Worm (Caenorhabditis elegans) whole organism, L4 larva: Measurements from ENCODE around the gene rad-54.L2.

ENCODE experiments used
- F26F4.8 ChIP-seq: fragments of 200-800 bp; sonication (Bioruptor generic); conservative IDR thresholded peaks from 2 replicates; pipeline ENCODE4 v1.3.6; 2022; ENCODE audit warnings: missing genetic modification characterization, missing compliant biosample characterization
- F44E2.7 ChIP-seq: fragments of 200-800 bp; sonication (Bioruptor generic); IDR thresholded peaks from 2 replicates; pipeline ENCODE4 v2.1.2; 2022; ENCODE audit warnings: missing genetic modification characterization, missing compliant biosample characterization
- R02D3.7 ChIP-seq: fragments of 150-350 bp; sonication (generic microtip); optimal IDR thresholded peaks from 3 replicates; lab custom pipeline; 2014; ENCODE audit warnings: missing biosample characterization, missing genetic modification characterization
- T20F7.1 ChIP-seq: fragments of 200-800 bp; sonication (Bioruptor generic); optimal IDR thresholded peaks from 2 replicates; lab custom pipeline; 2018; ENCODE audit warnings: mild to moderate bottlenecking, missing genetic modification characterization, missing compliant biosample characterization
- Y105C5A.15 ChIP-seq: fragments of 200-800 bp; sonication (Bioruptor generic); IDR thresholded peaks from 2 replicates; pipeline ENCODE4 v1.3.6; 2022; ENCODE audit warnings: missing genetic modification characterization, missing compliant biosample characterization
- Y48G9A.11 ChIP-seq: fragments of 200-800 bp; sonication (Bioruptor generic); IDR thresholded peaks from 2 replicates; pipeline ENCODE4 v1.3.6; 2022; ENCODE audit warnings: missing genetic modification reagents, missing genetic modification characterization, missing compliant biosample characterization
- aha-1 ChIP-seq: fragments of 150-350 bp; peaks from one replicate; lab custom pipeline; 2014; ENCODE audit warnings: missing biosample characterization, missing genetic modification characterization
- aly-2 ChIP-seq: sonication (generic microtip); optimal IDR thresholded peaks from 2 replicates; lab custom pipeline; 2018; ENCODE audit warnings: missing biosample characterization, missing genetic modification characterization
- attf-4 ChIP-seq: sonication (generic microtip); optimal IDR thresholded peaks from 3 replicates; lab custom pipeline; 2017; ENCODE audit warnings: missing biosample characterization, missing genetic modification characterization
- ceh-20 ChIP-seq: fragments of 200-800 bp; sonication (Bioruptor generic); IDR thresholded peaks from 2 replicates; pipeline ENCODE4 v1.3.6; 2022; ENCODE audit warnings: missing genetic modification reagents, missing genetic modification characterization, missing compliant biosample characterization
- ceh-28 ChIP-seq: fragments of 150-350 bp; optimal IDR thresholded peaks from 2 replicates; lab custom pipeline; 2014; ENCODE audit warnings: missing biosample characterization, missing genetic modification reagents, missing genetic modification characterization
- ceh-44 ChIP-seq: fragments of 200-800 bp; sonication (Bioruptor generic); IDR thresholded peaks from 2 replicates; pipeline ENCODE4 v1.3.6; 2022; ENCODE audit warnings: missing genetic modification reagents, missing genetic modification characterization, missing compliant biosample characterization
- ceh-62 ChIP-seq: sonication (generic microtip); optimal IDR thresholded peaks from 2 replicates; lab custom pipeline; 2017; ENCODE audit warnings: missing biosample characterization, missing genetic modification characterization
- ceh-82 ChIP-seq: sonication (generic microtip); optimal IDR thresholded peaks from 2 replicates; lab custom pipeline; 2017; ENCODE audit warnings: missing biosample characterization, missing genetic modification characterization
- cey-2 ChIP-seq: sonication (generic microtip); optimal IDR thresholded peaks from 3 replicates; lab custom pipeline; 2017; ENCODE audit warnings: missing genetic modification characterization, mild to moderate bottlenecking, missing compliant biosample characterization, antibody characterized with exemption, borderline replicate concordance; ENCODE audit not compliant: insufficient read depth
- daf-16 ChIP-seq, 3 experiments: sonication (generic microtip); optimal IDR thresholded peaks; 2 replicates each; lab custom pipeline; 2016 to 2017; ENCODE audit warnings: missing genetic modification characterization in 3 of 3, missing genetic modification reagents in 3 of 3, mild to moderate bottlenecking in 2 of 3, missing compliant biosample characterization in 2 of 3, missing biosample characterization in 1 of 3, moderate library complexity in 1 of 3
- daf-8 ChIP-seq: fragments of 200-800 bp; sonication (Bioruptor generic); IDR thresholded peaks from 2 replicates; pipeline ENCODE4 v1.3.6; 2022; ENCODE audit warnings: missing genetic modification characterization, missing compliant biosample characterization
- dmd-6 ChIP-seq: fragments of 200-800 bp; sonication (Bioruptor generic); IDR thresholded peaks from 2 replicates; pipeline ENCODE4 v1.3.6; 2022; ENCODE audit warnings: missing genetic modification reagents, missing genetic modification characterization, missing compliant biosample characterization
- dmd-8 ChIP-seq: fragments of 200-800 bp; sonication (Bioruptor generic); IDR thresholded peaks from 2 replicates; pipeline ENCODE4 v1.3.6; 2022; ENCODE audit warnings: missing genetic modification characterization, missing compliant biosample characterization
- dmd-9 ChIP-seq: fragments of 200-800 bp; sonication (Bioruptor generic); IDR thresholded peaks from 2 replicates; pipeline ENCODE4 v1.3.6; 2022; ENCODE audit warnings: missing genetic modification reagents, missing genetic modification characterization, missing compliant biosample characterization
- dve-1 ChIP-seq: sonication (generic microtip); optimal IDR thresholded peaks from 2 replicates; lab custom pipeline; 2017; ENCODE audit warnings: antibody characterized with exemption, mild to moderate bottlenecking, missing genetic modification characterization, missing compliant biosample characterization; ENCODE audit not compliant: insufficient read depth
- egl-27 ChIP-seq: sonication (generic microtip); optimal IDR thresholded peaks from 3 replicates; lab custom pipeline; 2017; ENCODE audit warnings: missing biosample characterization, missing genetic modification reagents, missing genetic modification characterization
- egl-43 ChIP-seq: fragments of 200-800 bp; sonication (Bioruptor generic); IDR thresholded peaks from 2 replicates; pipeline ENCODE4 v1.3.6; 2022; ENCODE audit warnings: missing genetic modification reagents, missing genetic modification characterization, missing compliant biosample characterization
- fos-1 ChIP-seq: fragments of 150-350 bp; optimal IDR thresholded peaks from 2 replicates; lab custom pipeline; 2014; ENCODE audit warnings: missing biosample characterization, missing genetic modification characterization
- gei-8 ChIP-seq: fragments of 200-800 bp; sonication (Bioruptor generic); optimal IDR thresholded peaks from 2 replicates; lab custom pipeline; 2018; ENCODE audit warnings: mild to moderate bottlenecking, missing genetic modification characterization, missing compliant biosample characterization
- hif-1 ChIP-seq, 2 experiments: sonication (generic microtip); optimal IDR thresholded peaks; 2 replicates each; lab custom pipeline; 2016 to 2017; ENCODE audit warnings: missing compliant biosample characterization in 2 of 2, missing genetic modification characterization in 2 of 2, missing genetic modification reagents in 2 of 2, missing genotype in 2 of 2, mild to moderate bottlenecking in 1 of 2
- hlh-30 ChIP-seq: sonication (generic microtip); optimal IDR thresholded peaks from 2 replicates; lab custom pipeline; 2017; ENCODE audit warnings: antibody characterized with exemption, mild to moderate bottlenecking, missing genetic modification characterization, missing compliant biosample characterization; ENCODE audit not compliant: insufficient read depth
- jun-1 ChIP-seq: fragments of 150-350 bp; optimal IDR thresholded peaks from 2 replicates; lab custom pipeline; 2014; ENCODE audit warnings: missing biosample characterization, missing genetic modification reagents, missing genetic modification characterization
- lim-7 ChIP-seq: fragments of 200-800 bp; sonication (Bioruptor generic); IDR thresholded peaks from 2 replicates; pipeline ENCODE4 v1.3.6; 2022; ENCODE audit warnings: missing genetic modification characterization, missing compliant biosample characterization
- lin-15B ChIP-seq: fragments of 150-350 bp; sonication (generic microtip); optimal IDR thresholded peaks from 3 replicates; lab custom pipeline; 2014; ENCODE audit warnings: missing biosample characterization, missing genetic modification characterization
- lin-39 ChIP-seq: fragments of 150-350 bp; optimal IDR thresholded peaks from 2 replicates; lab custom pipeline; 2014; ENCODE audit warnings: missing biosample characterization, missing genetic modification reagents, missing genetic modification characterization
- lsy-2 ChIP-seq, 2 experiments: fragments of 150-350 bp in 1 of 2; sonication (generic microtip) in 1 of 2; optimal IDR thresholded peaks; 2 replicates each; lab custom pipeline; 2014 to 2017; ENCODE audit warnings: missing biosample characterization in 2 of 2, missing genetic modification characterization in 2 of 2
- mes-2 ChIP-seq: sonication (generic microtip); optimal IDR thresholded peaks from 2 replicates; lab custom pipeline; 2016; ENCODE audit warnings: missing genotype, mild to moderate bottlenecking, missing genetic modification characterization, missing compliant biosample characterization; ENCODE audit not compliant: poor library complexity, severe bottlenecking
- mxl-3 ChIP-seq: fragments of 200-800 bp; sonication (Bioruptor generic); optimal IDR thresholded peaks from 2 replicates; lab custom pipeline; 2018; ENCODE audit warnings: mild to moderate bottlenecking, missing genetic modification characterization, missing compliant biosample characterization
- nhr-102 ChIP-seq: sonication (generic microtip); optimal IDR thresholded peaks from 2 replicates; lab custom pipeline; 2016; ENCODE audit warnings: mild to moderate bottlenecking, missing genetic modification characterization, moderate library complexity, missing compliant biosample characterization
- nhr-111 ChIP-seq: fragments of 200-800 bp; sonication (Bioruptor generic); optimal IDR thresholded peaks from 2 replicates; lab custom pipeline; 2018; ENCODE audit warnings: mild to moderate bottlenecking, missing genetic modification characterization, missing compliant biosample characterization
- nhr-41 ChIP-seq: fragments of 200-800 bp; sonication (Bioruptor generic); IDR thresholded peaks from 2 replicates; pipeline ENCODE4 v1.3.6; 2022; ENCODE audit warnings: missing genetic modification reagents, missing genetic modification characterization, missing compliant biosample characterization
- nhr-42 ChIP-seq: fragments of 200-800 bp; sonication (Bioruptor generic); IDR thresholded peaks from 2 replicates; pipeline ENCODE4 v1.3.6; 2022; ENCODE audit warnings: missing genetic modification characterization, missing compliant biosample characterization
- nhr-48 ChIP-seq: sonication (generic microtip); optimal IDR thresholded peaks from 2 replicates; lab custom pipeline; 2016; ENCODE audit warnings: mild to moderate bottlenecking, missing genetic modification characterization, missing compliant biosample characterization
- nhr-77 ChIP-seq: fragments of 150-350 bp; optimal IDR thresholded peaks from 2 replicates; lab custom pipeline; 2014; ENCODE audit warnings: missing biosample characterization, missing genetic modification characterization
- php-3 ChIP-seq: fragments of 200-800 bp; sonication (Bioruptor generic); IDR thresholded peaks from 2 replicates; pipeline ENCODE4 v1.3.6; 2022; ENCODE audit warnings: missing genetic modification reagents, missing genetic modification characterization, missing compliant biosample characterization
- rbr-2 ChIP-seq: sonication (generic microtip); optimal IDR thresholded peaks from 2 replicates; lab custom pipeline; 2016; ENCODE audit warnings: missing genotype, missing genetic modification characterization, missing compliant biosample characterization
- skn-1 ChIP-seq: fragments of 150-350 bp; optimal IDR thresholded peaks from 2 replicates; lab custom pipeline; 2014; ENCODE audit warnings: missing biosample characterization, missing genetic modification characterization
- spr-1 ChIP-seq: sonication (generic microtip); optimal IDR thresholded peaks from 2 replicates; lab custom pipeline; 2016; ENCODE audit warnings: mild to moderate bottlenecking, missing genetic modification characterization, missing compliant biosample characterization
- tra-1 ChIP-seq: fragments of 200-800 bp; sonication (Bioruptor generic); IDR thresholded peaks from 2 replicates; pipeline ENCODE4 v1.3.6; 2022; ENCODE audit warnings: missing genetic modification reagents, missing genetic modification characterization, missing compliant biosample characterization
- unc-130 ChIP-seq: sonication (generic microtip); optimal IDR thresholded peaks from 2 replicates; lab custom pipeline; 2016; ENCODE audit warnings: missing genetic modification reagents, missing genetic modification characterization, missing compliant biosample characterization
- unc-62 ChIP-seq, 3 experiments: fragments of 150-350 bp in 1 of 3; sonication (generic microtip); optimal IDR thresholded peaks in 2 of 3; peaks in 1 of 3; 1 replicate in 1 of 3; 2 replicates in 2 of 3; lab custom pipeline; 2014 to 2017; ENCODE audit warnings: missing biosample characterization in 3 of 3, missing genetic modification characterization in 3 of 3, missing genetic modification reagents in 3 of 3, missing genotype in 1 of 3
- zfp-3 ChIP-seq: fragments of 200-800 bp; sonication (Bioruptor generic); conservative IDR thresholded peaks from 2 replicates; pipeline ENCODE4 v1.3.6; 2022; ENCODE audit warnings: missing genetic modification reagents, missing genetic modification characterization, missing compliant biosample characterization
- zip-11 ChIP-seq: fragments of 200-800 bp; sonication (Bioruptor generic); IDR thresholded peaks from 2 replicates; pipeline ENCODE4 v1.3.6; 2022; ENCODE audit warnings: missing genetic modification characterization, missing compliant biosample characterization
- zip-2 ChIP-seq: fragments of 150-350 bp; optimal IDR thresholded peaks from 2 replicates; lab custom pipeline; 2014; ENCODE audit warnings: missing biosample characterization, missing genetic modification characterization
- ztf-7 ChIP-seq: fragments of 150-350 bp; optimal IDR thresholded peaks from 2 replicates; lab custom pipeline; 2014; ENCODE audit warnings: missing biosample characterization, missing genetic modification characterization

Gene rad-54.L2

ce11 chrIV:8891131-8891530, 2.7 kb upstream of the rad-54.L2 start, which contains the start of gene spr-2 (continued):
- TF ChIP-seq zfp-3 (GFP tag; lab: Robert Waterston, UW) (no peak), attf-4 (no peak), mxl-3 (GFP tag; lab: Kevin White, UChicago) (peak; percentile 44), cey-2 (tag; lab: Kevin White, UChicago) (no peak), egl-27 (tag; lab: Kevin White, UChicago) (no peak), F44E2.7 (GFP tag; lab: Robert Waterston, UW) (no peak), mes-2 (no peak), Y48G9A.11 (GFP tag; lab: Robert Waterston, UW) (no peak), T20F7.1 (GFP tag; lab: Kevin White, UChicago) (peak; percentile 79), nhr-77 (tag; lab: Kevin White, UChicago) (no peak), egl-43 (GFP tag; lab: Robert Waterston, UW) (no peak), rbr-2 (tag; lab: Kevin White, UChicago) (peak; percentile 73), ceh-44 (GFP tag; lab: Robert Waterston, UW) (no peak), daf-16 (GFP tag; optimal IDR thresholded peaks at IDR 0.05; lab: Kevin White, UChicago) (peak; percentile 7 to 34), daf-16 (tag; optimal IDR thresholded peaks at IDR 0.05; lab: Kevin White, UChicago) (peak; percentile 62), ceh-28 (no peak), zip-2 (peak; percentile 22), lin-15B (tag; lab: Kevin White, UChicago) (no peak), nhr-48 (tag; lab: Kevin White, UChicago) (peak; percentile 26), F26F4.8 (no peak), lsy-2 (tag; optimal IDR thresholded peaks at IDR 0.05; lab: Kevin White, UChicago) (peak in 1 of 2 experiments; percentile 88), Y105C5A.15 (GFP tag; lab: Robert Waterston, UW) (no peak), aly-2 (no peak), dmd-8 (no peak), ceh-82 (no peak), unc-130 (GFP tag; lab: Kevin White, UChicago) (no peak), unc-62 (GFP tag; optimal IDR thresholded peaks at IDR 0.05 in 1 of 2; lab: Kevin White, UChicago) (no peak), unc-62 (tag; optimal IDR thresholded peaks at IDR 0.05; lab: Kevin White, UChicago) (no peak), ceh-62 (no peak), R02D3.7 (tag; lab: Kevin White, UChicago) (no peak), skn-1 (tag; lab: Kevin White, UChicago) (no peak), php-3 (no peak), jun-1 (no peak), daf-8 (GFP tag; lab: Robert Waterston, UW) (no peak), gei-8 (GFP tag; lab: Kevin White, UChicago) (no peak), dmd-6 (GFP tag; lab: Robert Waterston, UW) (0 out of 2 replicates have a peak, but pooled peaks have one; percentile 27), dmd-9 (GFP tag; lab: Robert Waterston, UW) (no peak), aha-1 (tag; lab: Kevin White, UChicago) (no peak), nhr-41 (GFP tag; lab: Robert Waterston, UW) (no peak), nhr-111 (GFP tag; lab: Kevin White, UChicago) (no peak), tra-1 (GFP tag; lab: Robert Waterston, UW) (no peak), dve-1 (peak; percentile 67), nhr-42 (GFP tag; lab: Robert Waterston, UW) (no peak), zip-11 (GFP tag; lab: Robert Waterston, UW) (no peak), hif-1 (tag; optimal IDR thresholded peaks at IDR 0.05; lab: Kevin White, UChicago) (no peak), spr-1 (peak; percentile 33), ceh-20 (GFP tag; lab: Robert Waterston, UW) (no peak), ztf-7 (peak; percentile 62), fos-1 (tag; lab: Kevin White, UChicago) (no peak), lim-7 (no peak), nhr-102 (peak; percentile 68), lin-39 (tag; lab: Kevin White, UChicago) (no peak), hlh-30 (tag; lab: Kevin White, UChicago) (peak; percentile 70)
